Fruit fly (Drosophila melanogaster) whole organism, wandering third instar larva: ENCODE measurements around the gene ash1.
A peak's percentile ranks its signal among the peaks of the same experiment; 100 is the strongest.

Experiments used
- Abd-B ChIP-seq: fragments of >200 bp; optimal IDR thresholded peaks from 2 replicates; lab custom pipeline; 2017; ENCODE audit warnings: missing biosample characterization, missing genetic modification characterization
- CG32264 ChIP-seq: fragments of 200-800 bp; sonication (Bioruptor generic); optimal IDR thresholded peaks from 2 replicates; lab custom pipeline; 2016; ENCODE audit warnings: missing biosample characterization, missing genetic modification characterization
- CG9705 ChIP-seq: fragments of 200-800 bp; sonication (Bioruptor generic); optimal IDR thresholded peaks from 2 replicates; lab custom pipeline; 2018; ENCODE audit warnings: missing biosample characterization, mild to moderate bottlenecking, missing genetic modification characterization
- CrebA ChIP-seq: fragments of 200-800 bp; sonication (Bioruptor generic); optimal IDR thresholded peaks from 2 replicates; lab custom pipeline; 2016; ENCODE audit warnings: missing biosample characterization, mild to moderate bottlenecking, missing genetic modification characterization, borderline replicate concordance
- Dfd ChIP-seq: fragments of >200 bp; optimal IDR thresholded peaks from 2 replicates; lab custom pipeline; 2017; ENCODE audit warnings: missing biosample characterization, missing genetic modification characterization
- Dif ChIP-seq: fragments of 200-275, 200-300 bp; sonication (Bioruptor generic); optimal IDR thresholded peaks from 2 replicates; lab custom pipeline; 2018; ENCODE audit warnings: missing biosample characterization, missing genetic modification characterization; ENCODE audit not compliant: partially characterized antibody
- GATAd ChIP-seq: sonication (Bioruptor generic); optimal IDR thresholded peaks from 2 replicates; lab custom pipeline; 2016; ENCODE audit warnings: missing biosample characterization, missing genetic modification characterization
- HLH106 ChIP-seq: fragments of 200-800 bp; optimal IDR thresholded peaks from 3 replicates; lab custom pipeline; 2019; ENCODE audit warnings: missing biosample characterization, mild to moderate bottlenecking, missing genetic modification characterization, moderate library complexity
- Hnf4 ChIP-seq: fragments of 200-800 bp; sonication (Bioruptor generic); optimal IDR thresholded peaks from 2 replicates; lab custom pipeline; 2016; ENCODE audit warnings: missing biosample characterization, mild to moderate bottlenecking, missing genetic modification characterization
- Hr78 ChIP-seq: fragments of >200 bp; optimal IDR thresholded peaks from 2 replicates; lab custom pipeline; 2017; ENCODE audit warnings: missing biosample characterization, missing genetic modification characterization
- Hr83 ChIP-seq: fragments of 200-300 bp; sonication (Bioruptor generic); optimal IDR thresholded peaks from 2 replicates; lab custom pipeline; 2016; ENCODE audit warnings: missing biosample characterization, mild to moderate bottlenecking, missing genetic modification characterization, moderate library complexity; ENCODE audit not compliant: poor library complexity, severe bottlenecking
- Jra ChIP-seq: sonication (Bioruptor generic); optimal IDR thresholded peaks from 2 replicates; lab custom pipeline; 2016; ENCODE audit warnings: missing biosample characterization, missing genetic modification characterization
- Mio ChIP-seq: sonication (Bioruptor generic); optimal IDR thresholded peaks from 2 replicates; lab custom pipeline; 2016; ENCODE audit warnings: missing biosample characterization, missing genetic modification characterization
- Myc ChIP-seq: fragments of >200 bp; optimal IDR thresholded peaks from 2 replicates; lab custom pipeline; 2017
- N ChIP-seq: fragments of >200 bp; optimal IDR thresholded peaks from 2 replicates; lab custom pipeline; 2018; ENCODE audit warnings: missing biosample characterization, missing external identifiers, missing genetic modification characterization
- OdsH ChIP-seq: fragments of 200-800 bp; sonication (Bioruptor generic); optimal IDR thresholded peaks from 2 replicates; lab custom pipeline; 2016; ENCODE audit warnings: missing biosample characterization, mild to moderate bottlenecking, missing genetic modification characterization
- Rel ChIP-seq, 2 experiments: fragments of 200-800 bp; sonication (Bioruptor generic) in 1 of 2; optimal IDR thresholded peaks; 2 replicates in 1 of 2; 3 replicates in 1 of 2; lab custom pipeline; 2016 to 2019; ENCODE audit warnings: mild to moderate bottlenecking in 2 of 2, missing biosample characterization in 2 of 2, missing genetic modification characterization in 2 of 2, moderate library complexity in 1 of 2
- Sp1 ChIP-seq: fragments of 200-800 bp; sonication (Bioruptor generic); optimal IDR thresholded peaks from 3 replicates; lab custom pipeline; 2019; ENCODE audit warnings: missing biosample characterization, mild to moderate bottlenecking, missing genetic modification characterization, moderate library complexity
- Vsx2 ChIP-seq: fragments of 200-300, 225-300 bp; sonication (Bioruptor generic); optimal IDR thresholded peaks from 2 replicates; lab custom pipeline; 2018; ENCODE audit warnings: missing biosample characterization, missing genetic modification characterization; ENCODE audit not compliant: partially characterized antibody
- br ChIP-seq: fragments of 200-800 bp; sonication (Bioruptor generic); optimal IDR thresholded peaks from 2 replicates; lab custom pipeline; 2016; ENCODE audit warnings: missing biosample characterization, missing genetic modification characterization
- brk ChIP-seq: fragments of 200-800 bp; sonication (Bioruptor generic); optimal IDR thresholded peaks from 2 replicates; lab custom pipeline; 2016; ENCODE audit warnings: missing biosample characterization, mild to moderate bottlenecking, missing genetic modification characterization
- dl ChIP-seq, 2 experiments: fragments of 175-275, 200-275 bp in 1 of 2; fragments of 200-275 bp in 1 of 2; sonication (Bioruptor generic); optimal IDR thresholded peaks; lab custom pipeline; 2018; ENCODE audit warnings: mild to moderate bottlenecking in 2 of 2, missing biosample characterization in 2 of 2, missing genetic modification characterization in 2 of 2, moderate library complexity in 2 of 2; ENCODE audit not compliant: partially characterized antibody in 2 of 2, insufficient read depth in 1 of 2
- dmrt93B ChIP-seq: fragments of 200-800 bp; sonication (Bioruptor generic); optimal IDR thresholded peaks from 2 replicates; lab custom pipeline; 2018; ENCODE audit warnings: missing biosample characterization, mild to moderate bottlenecking, missing genetic modification characterization
- dsf ChIP-seq: sonication (Bioruptor generic); optimal IDR thresholded peaks from 2 replicates; lab custom pipeline; 2016; ENCODE audit warnings: missing biosample characterization, missing genetic modification characterization, borderline replicate concordance
- ey ChIP-seq: fragments of 200-800 bp; sonication (Bioruptor generic); optimal IDR thresholded peaks from 2 replicates; lab custom pipeline; 2016; ENCODE audit warnings: missing biosample characterization, missing genetic modification characterization
- foxo ChIP-seq, 2 experiments: fragments of 200-800 bp; sonication (Bioruptor generic); optimal IDR thresholded peaks; 2 replicates in 1 of 2; 3 replicates in 1 of 2; lab custom pipeline; 2016 to 2017; ENCODE audit warnings: missing biosample characterization in 2 of 2, missing genetic modification characterization in 2 of 2
- fru ChIP-seq: fragments of 200-800 bp; sonication (Bioruptor generic); optimal IDR thresholded peaks from 3 replicates; lab custom pipeline; 2016; ENCODE audit warnings: missing biosample characterization, mild to moderate bottlenecking, missing genetic modification characterization
- h ChIP-seq: fragments of 200-800 bp; sonication (Bioruptor generic); optimal IDR thresholded peaks from 3 replicates; lab custom pipeline; 2016; ENCODE audit warnings: missing biosample characterization, mild to moderate bottlenecking, missing genetic modification characterization
- jim ChIP-seq: fragments of 175-275, 200-325 bp; sonication (Bioruptor generic); optimal IDR thresholded peaks from 2 replicates; lab custom pipeline; 2016; ENCODE audit warnings: missing biosample characterization, mild to moderate bottlenecking, missing genetic modification characterization
- lola ChIP-seq: fragments of >200 bp; optimal IDR thresholded peaks from 2 replicates; lab custom pipeline; 2017; ENCODE audit warnings: missing biosample characterization, missing genetic modification characterization
- pan ChIP-seq: fragments of >200 bp; optimal IDR thresholded peaks from 2 replicates; lab custom pipeline; 2017
- psq ChIP-seq: fragments of 200-800 bp; sonication (Bioruptor generic); optimal IDR thresholded peaks from 3 replicates; lab custom pipeline; 2017; ENCODE audit warnings: missing biosample characterization, mild to moderate bottlenecking, missing genetic modification characterization, moderate library complexity
- rgr ChIP-seq: fragments of 200-800 bp; sonication (Bioruptor generic); optimal IDR thresholded peaks from 3 replicates; lab custom pipeline; 2016; ENCODE audit warnings: missing biosample characterization, mild to moderate bottlenecking, missing genetic modification characterization
- sage ChIP-seq: fragments of 200-800 bp; sonication (Bioruptor generic); optimal IDR thresholded peaks from 2 replicates; lab custom pipeline; 2016; ENCODE audit warnings: missing biosample characterization, mild to moderate bottlenecking, missing genetic modification characterization
- sv ChIP-seq: fragments of 200-800 bp; sonication (Bioruptor generic); optimal IDR thresholded peaks from 3 replicates; lab custom pipeline; 2016; ENCODE audit warnings: missing biosample characterization, missing genetic modification characterization
- tai ChIP-seq: sonication (Bioruptor generic); optimal IDR thresholded peaks from 2 replicates; lab custom pipeline; 2016; ENCODE audit warnings: missing biosample characterization, missing genetic modification characterization
- usp ChIP-seq: fragments of >200 bp; optimal IDR thresholded peaks from 2 replicates; lab custom pipeline; 2017; ENCODE audit warnings: missing biosample characterization, missing genetic modification characterization
- woc ChIP-seq: sonication (Bioruptor generic); optimal IDR thresholded peaks from 2 replicates; lab custom pipeline; 2016; ENCODE audit warnings: missing biosample characterization, mild to moderate bottlenecking, missing genetic modification characterization

Gene ash1

DNA sequence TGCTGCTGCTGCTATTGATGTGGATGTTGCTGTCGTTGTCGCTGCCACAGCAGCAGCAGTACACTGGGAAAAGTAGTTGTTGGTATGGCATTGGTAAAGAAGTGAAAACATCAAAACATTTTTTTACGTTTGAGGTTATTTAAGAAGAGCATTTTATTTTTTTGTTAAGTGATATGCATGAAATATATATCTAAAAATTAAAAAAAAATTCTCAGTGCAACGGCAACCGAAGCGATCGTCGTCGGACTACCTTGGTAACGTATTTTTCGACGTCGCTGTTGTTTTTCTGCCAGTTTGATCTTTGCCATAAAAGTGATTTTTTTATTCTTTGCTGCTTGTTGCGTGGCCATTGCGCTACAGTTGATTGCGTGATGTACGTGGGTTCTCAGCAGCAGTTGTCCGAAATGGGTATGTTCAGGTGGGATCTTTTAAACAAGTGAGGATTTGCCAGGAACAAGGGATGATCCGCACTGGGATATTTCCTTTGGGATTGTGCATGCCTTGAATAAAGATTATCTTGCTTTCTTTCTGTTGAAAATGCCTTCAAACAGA is 37.8 kb downstream of the ash1 start:
- peak; percentile 97 for TF ChIP-seq Rel (GFP tag; optimal IDR thresholded peaks at IDR 0.05; lab: Kevin White, UChicago)
- TF ChIP-seq Rel (tag; optimal IDR thresholded peaks at IDR 0.05; lab: Kevin White, UChicago) = peak; percentile 95
- TF ChIP-seq br (GFP tag; lab: Kevin White, UChicago) = peak; percentile 98
- peak; percentile 97 for TF ChIP-seq dmrt93B (GFP tag; lab: Kevin White, UChicago)
- peak; percentile 93 for TF ChIP-seq sv (GFP tag; lab: Kevin White, UChicago)
- TF ChIP-seq fru (GFP tag; lab: Kevin White, UChicago) = peak; percentile 99
- TF ChIP-seq psq (GFP tag; lab: Kevin White, UChicago) = peak; percentile 96
- peak; percentile 98 for TF ChIP-seq Hnf4 (GFP tag; lab: Kevin White, UChicago)
- no peak for TF ChIP-seq N (GFP tag; lab: Kevin White, UChicago)
- no peak for TF ChIP-seq Hr78 (GFP tag; lab: Kevin White, UChicago)
- TF ChIP-seq Vsx2 = peak; percentile 32
- TF ChIP-seq dsf (GFP tag; lab: Kevin White, UChicago) = peak; percentile 93
- peak; percentile 77 to 99 for TF ChIP-seq foxo (GFP tag; optimal IDR thresholded peaks at IDR 0.05; lab: Kevin White, UChicago)
- TF ChIP-seq rgr (GFP tag; lab: Kevin White, UChicago) = peak; percentile 99
- TF ChIP-seq Mio (GFP tag; lab: Kevin White, UChicago) = peak; percentile 63
- peak; percentile 97 for TF ChIP-seq sage (GFP tag; lab: Kevin White, UChicago)
- TF ChIP-seq pan (lab: Kevin White, UChicago) = no peak
- peak; percentile 92 for TF ChIP-seq tai (GFP tag; lab: Kevin White, UChicago)
- no peak for TF ChIP-seq GATAd (GFP tag; lab: Kevin White, UChicago)
- TF ChIP-seq HLH106 (tag; lab: Kevin White, UChicago) = peak; percentile 99
- TF ChIP-seq ey = peak; percentile 98
- TF ChIP-seq h = peak; percentile 99
- TF ChIP-seq Hr83 (GFP tag; lab: Kevin White, UChicago) = no peak
- peak; percentile 94 for TF ChIP-seq CG32264
- peak; percentile 97 for TF ChIP-seq brk (GFP tag; lab: Kevin White, UChicago)
- TF ChIP-seq Sp1 = peak; percentile 99
- TF ChIP-seq Jra (GFP tag; lab: Kevin White, UChicago) = peak; percentile 94
- TF ChIP-seq CrebA (GFP tag; lab: Kevin White, UChicago) = peak; percentile 83
- peak; percentile 91 for TF ChIP-seq Dfd (GFP tag; lab: Kevin White, UChicago)
- TF ChIP-seq Dif (GFP tag; lab: Kevin White, UChicago) = no peak
- TF ChIP-seq woc (GFP tag; lab: Kevin White, UChicago) = peak; percentile 96
- peak; percentile 99 for TF ChIP-seq OdsH (GFP tag; lab: Kevin White, UChicago)
- TF ChIP-seq usp (GFP tag; lab: Kevin White, UChicago) = no peak
- peak; percentile 55 for TF ChIP-seq jim (GFP tag; lab: Kevin White, UChicago)
- no peak for TF ChIP-seq lola
- no peak for TF ChIP-seq Myc (lab: Kevin White, UChicago)
- peak; percentile 99 for TF ChIP-seq CG9705 (GFP tag; lab: Kevin White, UChicago)
- no peak for TF ChIP-seq dl (GFP tag; optimal IDR thresholded peaks at IDR 0.05; lab: Kevin White, UChicago; ENCODE audit: insufficient read depth in 1 of 2, partially characterized antibody in 2 of 2)
- TF ChIP-seq Abd-B = no peak

- TF ChIP-seq Abd-B = no peak
- TF ChIP-seq Rel (GFP tag; optimal IDR thresholded peaks at IDR 0.05; lab: Kevin White, UChicago) = no peak
- TF ChIP-seq Rel (tag; optimal IDR thresholded peaks at IDR 0.05; lab: Kevin White, UChicago) = peak; percentile 8
- no peak for TF ChIP-seq tai (GFP tag; lab: Kevin White, UChicago)
- TF ChIP-seq pan (lab: Kevin White, UChicago) = no peak
- TF ChIP-seq Hnf4 (GFP tag; lab: Kevin White, UChicago) = no peak
- no peak for TF ChIP-seq Dfd (GFP tag; lab: Kevin White, UChicago)
- peak; percentile 28 for TF ChIP-seq Dif (GFP tag; lab: Kevin White, UChicago)
- TF ChIP-seq jim (GFP tag; lab: Kevin White, UChicago) = no peak
- TF ChIP-seq dsf (GFP tag; lab: Kevin White, UChicago) = no peak
- peak; percentile 12 for TF ChIP-seq Hr83 (GFP tag; lab: Kevin White, UChicago)
- TF ChIP-seq Vsx2 = no peak
- no peak for TF ChIP-seq usp (GFP tag; lab: Kevin White, UChicago)
- TF ChIP-seq N (GFP tag; lab: Kevin White, UChicago) = no peak
- TF ChIP-seq h = no peak
- TF ChIP-seq sv (GFP tag; lab: Kevin White, UChicago) = no peak
- TF ChIP-seq CG9705 (GFP tag; lab: Kevin White, UChicago) = no peak
- no peak for TF ChIP-seq sage (GFP tag; lab: Kevin White, UChicago)
- TF ChIP-seq foxo (GFP tag; optimal IDR thresholded peaks at IDR 0.05; lab: Kevin White, UChicago) = no peak
- TF ChIP-seq, all 38 proteins: peak for 3
Measured at dm6 chr3L:19560005-19560694, 38.4 kb downstream of the ash1 start.
